Fruit fly (Drosophila melanogaster) whole organism, wandering third instar larva: ENCODE data around the gene CG17562.

Source experiments
- Abd-B ChIP-seq: fragments of >200 bp; optimal IDR thresholded peaks from 2 replicates; lab custom pipeline; 2017; ENCODE audit warnings: missing biosample characterization, missing genetic modification characterization
- CG32264 ChIP-seq: fragments of 200-800 bp; sonication (Bioruptor generic); optimal IDR thresholded peaks from 2 replicates; lab custom pipeline; 2016; ENCODE audit warnings: missing biosample characterization, missing genetic modification characterization
- CG9705 ChIP-seq: fragments of 200-800 bp; sonication (Bioruptor generic); optimal IDR thresholded peaks from 2 replicates; lab custom pipeline; 2018; ENCODE audit warnings: missing biosample characterization, mild to moderate bottlenecking, missing genetic modification characterization
- CrebA ChIP-seq: fragments of 200-800 bp; sonication (Bioruptor generic); optimal IDR thresholded peaks from 2 replicates; lab custom pipeline; 2016; ENCODE audit warnings: missing biosample characterization, mild to moderate bottlenecking, missing genetic modification characterization, borderline replicate concordance
- Dfd ChIP-seq: fragments of >200 bp; optimal IDR thresholded peaks from 2 replicates; lab custom pipeline; 2017; ENCODE audit warnings: missing biosample characterization, missing genetic modification characterization
- Dif ChIP-seq: fragments of 200-275, 200-300 bp; sonication (Bioruptor generic); optimal IDR thresholded peaks from 2 replicates; lab custom pipeline; 2018; ENCODE audit warnings: missing biosample characterization, missing genetic modification characterization; ENCODE audit not compliant: partially characterized antibody
- GATAd ChIP-seq: sonication (Bioruptor generic); optimal IDR thresholded peaks from 2 replicates; lab custom pipeline; 2016; ENCODE audit warnings: missing biosample characterization, missing genetic modification characterization
- HLH106 ChIP-seq: fragments of 200-800 bp; optimal IDR thresholded peaks from 3 replicates; lab custom pipeline; 2019; ENCODE audit warnings: missing biosample characterization, mild to moderate bottlenecking, missing genetic modification characterization, moderate library complexity
- Hnf4 ChIP-seq: fragments of 200-800 bp; sonication (Bioruptor generic); optimal IDR thresholded peaks from 2 replicates; lab custom pipeline; 2016; ENCODE audit warnings: missing biosample characterization, mild to moderate bottlenecking, missing genetic modification characterization
- Hr78 ChIP-seq: fragments of >200 bp; optimal IDR thresholded peaks from 2 replicates; lab custom pipeline; 2017; ENCODE audit warnings: missing biosample characterization, missing genetic modification characterization
- Hr83 ChIP-seq: fragments of 200-300 bp; sonication (Bioruptor generic); optimal IDR thresholded peaks from 2 replicates; lab custom pipeline; 2016; ENCODE audit warnings: missing biosample characterization, mild to moderate bottlenecking, missing genetic modification characterization, moderate library complexity; ENCODE audit not compliant: poor library complexity, severe bottlenecking
- Jra ChIP-seq: sonication (Bioruptor generic); optimal IDR thresholded peaks from 2 replicates; lab custom pipeline; 2016; ENCODE audit warnings: missing biosample characterization, missing genetic modification characterization
- Mio ChIP-seq: sonication (Bioruptor generic); optimal IDR thresholded peaks from 2 replicates; lab custom pipeline; 2016; ENCODE audit warnings: missing biosample characterization, missing genetic modification characterization
- Myc ChIP-seq: fragments of >200 bp; optimal IDR thresholded peaks from 2 replicates; lab custom pipeline; 2017
- N ChIP-seq: fragments of >200 bp; optimal IDR thresholded peaks from 2 replicates; lab custom pipeline; 2018; ENCODE audit warnings: missing biosample characterization, missing external identifiers, missing genetic modification characterization
- OdsH ChIP-seq: fragments of 200-800 bp; sonication (Bioruptor generic); optimal IDR thresholded peaks from 2 replicates; lab custom pipeline; 2016; ENCODE audit warnings: missing biosample characterization, mild to moderate bottlenecking, missing genetic modification characterization
- Rel ChIP-seq, 2 experiments: fragments of 200-800 bp; sonication (Bioruptor generic) in 1 of 2; optimal IDR thresholded peaks; 2 replicates in 1 of 2; 3 replicates in 1 of 2; lab custom pipeline; 2016 to 2019; ENCODE audit warnings: mild to moderate bottlenecking in 2 of 2, missing biosample characterization in 2 of 2, missing genetic modification characterization in 2 of 2, moderate library complexity in 1 of 2
- Sp1 ChIP-seq: fragments of 200-800 bp; sonication (Bioruptor generic); optimal IDR thresholded peaks from 3 replicates; lab custom pipeline; 2019; ENCODE audit warnings: missing biosample characterization, mild to moderate bottlenecking, missing genetic modification characterization, moderate library complexity
- Vsx2 ChIP-seq: fragments of 200-300, 225-300 bp; sonication (Bioruptor generic); optimal IDR thresholded peaks from 2 replicates; lab custom pipeline; 2018; ENCODE audit warnings: missing biosample characterization, missing genetic modification characterization; ENCODE audit not compliant: partially characterized antibody
- br ChIP-seq: fragments of 200-800 bp; sonication (Bioruptor generic); optimal IDR thresholded peaks from 2 replicates; lab custom pipeline; 2016; ENCODE audit warnings: missing biosample characterization, missing genetic modification characterization
- brk ChIP-seq: fragments of 200-800 bp; sonication (Bioruptor generic); optimal IDR thresholded peaks from 2 replicates; lab custom pipeline; 2016; ENCODE audit warnings: missing biosample characterization, mild to moderate bottlenecking, missing genetic modification characterization
- dl ChIP-seq, 2 experiments: fragments of 175-275, 200-275 bp in 1 of 2; fragments of 200-275 bp in 1 of 2; sonication (Bioruptor generic); optimal IDR thresholded peaks; lab custom pipeline; 2018; ENCODE audit warnings: mild to moderate bottlenecking in 2 of 2, missing biosample characterization in 2 of 2, missing genetic modification characterization in 2 of 2, moderate library complexity in 2 of 2; ENCODE audit not compliant: partially characterized antibody in 2 of 2, insufficient read depth in 1 of 2
- dmrt93B ChIP-seq: fragments of 200-800 bp; sonication (Bioruptor generic); optimal IDR thresholded peaks from 2 replicates; lab custom pipeline; 2018; ENCODE audit warnings: missing biosample characterization, mild to moderate bottlenecking, missing genetic modification characterization
- dsf ChIP-seq: sonication (Bioruptor generic); optimal IDR thresholded peaks from 2 replicates; lab custom pipeline; 2016; ENCODE audit warnings: missing biosample characterization, missing genetic modification characterization, borderline replicate concordance
- ey ChIP-seq: fragments of 200-800 bp; sonication (Bioruptor generic); optimal IDR thresholded peaks from 2 replicates; lab custom pipeline; 2016; ENCODE audit warnings: missing biosample characterization, missing genetic modification characterization
- foxo ChIP-seq, 2 experiments: fragments of 200-800 bp; sonication (Bioruptor generic); optimal IDR thresholded peaks; 2 replicates in 1 of 2; 3 replicates in 1 of 2; lab custom pipeline; 2016 to 2017; ENCODE audit warnings: missing biosample characterization in 2 of 2, missing genetic modification characterization in 2 of 2
- fru ChIP-seq: fragments of 200-800 bp; sonication (Bioruptor generic); optimal IDR thresholded peaks from 3 replicates; lab custom pipeline; 2016; ENCODE audit warnings: missing biosample characterization, mild to moderate bottlenecking, missing genetic modification characterization
- h ChIP-seq: fragments of 200-800 bp; sonication (Bioruptor generic); optimal IDR thresholded peaks from 3 replicates; lab custom pipeline; 2016; ENCODE audit warnings: missing biosample characterization, mild to moderate bottlenecking, missing genetic modification characterization
- jim ChIP-seq: fragments of 175-275, 200-325 bp; sonication (Bioruptor generic); optimal IDR thresholded peaks from 2 replicates; lab custom pipeline; 2016; ENCODE audit warnings: missing biosample characterization, mild to moderate bottlenecking, missing genetic modification characterization
- lola ChIP-seq: fragments of >200 bp; optimal IDR thresholded peaks from 2 replicates; lab custom pipeline; 2017; ENCODE audit warnings: missing biosample characterization, missing genetic modification characterization
- pan ChIP-seq: fragments of >200 bp; optimal IDR thresholded peaks from 2 replicates; lab custom pipeline; 2017
- psq ChIP-seq: fragments of 200-800 bp; sonication (Bioruptor generic); optimal IDR thresholded peaks from 3 replicates; lab custom pipeline; 2017; ENCODE audit warnings: missing biosample characterization, mild to moderate bottlenecking, missing genetic modification characterization, moderate library complexity
- rgr ChIP-seq: fragments of 200-800 bp; sonication (Bioruptor generic); optimal IDR thresholded peaks from 3 replicates; lab custom pipeline; 2016; ENCODE audit warnings: missing biosample characterization, mild to moderate bottlenecking, missing genetic modification characterization
- sage ChIP-seq: fragments of 200-800 bp; sonication (Bioruptor generic); optimal IDR thresholded peaks from 2 replicates; lab custom pipeline; 2016; ENCODE audit warnings: missing biosample characterization, mild to moderate bottlenecking, missing genetic modification characterization
- sv ChIP-seq: fragments of 200-800 bp; sonication (Bioruptor generic); optimal IDR thresholded peaks from 3 replicates; lab custom pipeline; 2016; ENCODE audit warnings: missing biosample characterization, missing genetic modification characterization
- tai ChIP-seq: sonication (Bioruptor generic); optimal IDR thresholded peaks from 2 replicates; lab custom pipeline; 2016; ENCODE audit warnings: missing biosample characterization, missing genetic modification characterization
- usp ChIP-seq: fragments of >200 bp; optimal IDR thresholded peaks from 2 replicates; lab custom pipeline; 2017; ENCODE audit warnings: missing biosample characterization, missing genetic modification characterization
- woc ChIP-seq: sonication (Bioruptor generic); optimal IDR thresholded peaks from 2 replicates; lab custom pipeline; 2016; ENCODE audit warnings: missing biosample characterization, mild to moderate bottlenecking, missing genetic modification characterization

The CG17562 gene

DNA sequence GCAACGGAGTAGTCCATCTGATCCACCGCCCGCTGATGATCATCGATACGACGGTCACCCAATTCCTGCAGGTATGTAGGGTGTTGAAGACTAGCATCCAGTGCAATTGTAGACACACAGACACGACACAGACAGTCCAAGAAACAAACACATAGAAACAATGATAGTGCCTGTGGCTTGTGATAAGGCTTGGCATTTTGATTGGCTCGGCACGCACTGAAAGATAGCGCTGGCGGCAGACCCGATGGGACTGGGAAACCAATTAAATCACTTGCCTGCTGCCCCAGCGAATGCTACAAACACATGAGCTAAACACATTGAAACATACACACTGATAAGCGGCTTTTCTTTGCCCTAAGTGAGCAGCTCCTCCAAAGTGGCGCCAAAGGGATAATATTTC is 17.6 kb downstream of the CG17562 start:
- TF ChIP-seq h (GFP tag; lab: Kevin White, UChicago) = no peak
- TF ChIP-seq dsf (GFP tag; lab: Kevin White, UChicago) = no peak
- no peak for TF ChIP-seq woc (GFP tag; lab: Kevin White, UChicago)
- no peak for TF ChIP-seq CrebA (GFP tag; lab: Kevin White, UChicago)
- no peak for TF ChIP-seq dl (GFP tag; optimal IDR thresholded peaks at IDR 0.05; lab: Kevin White, UChicago; ENCODE audit: insufficient read depth in 1 of 2, partially characterized antibody in 2 of 2)
- TF ChIP-seq foxo (GFP tag; optimal IDR thresholded peaks at IDR 0.05; lab: Kevin White, UChicago) = no peak
- no peak for TF ChIP-seq Mio
- TF ChIP-seq, all 38 proteins: peak for 0

DNA sequence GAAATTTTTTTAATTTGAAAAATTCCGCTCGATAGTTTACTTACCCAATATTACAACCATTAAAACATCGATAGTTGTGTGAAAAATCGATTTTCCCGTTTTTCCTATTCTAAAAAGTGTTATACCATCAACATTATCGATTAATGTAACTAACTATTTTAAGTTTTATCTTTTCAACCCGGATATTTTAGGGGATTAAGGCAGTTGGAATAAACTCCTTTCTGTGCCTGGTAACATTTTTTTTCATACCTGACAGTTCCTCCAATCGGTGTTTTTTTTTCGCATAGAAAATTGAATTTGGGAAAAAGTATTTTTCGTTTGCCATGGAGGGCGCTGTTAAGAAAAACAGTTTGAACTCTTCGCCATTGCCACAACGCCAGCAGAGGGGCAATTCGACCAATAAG is 24.9 kb downstream of the CG17562 start, which contains the start of gene nonA-l:
nonA-l (plus strand) TSS at position 201 of the 404 bp plus-strand sequence.
- TF ChIP-seq h (GFP tag; lab: Kevin White, UChicago) = no peak
- TF ChIP-seq CrebA (GFP tag; lab: Kevin White, UChicago) = no peak
- no peak for TF ChIP-seq dsf (GFP tag; lab: Kevin White, UChicago)
- no peak for TF ChIP-seq fru
- TF ChIP-seq br (GFP tag; lab: Kevin White, UChicago) = no peak

DNA sequence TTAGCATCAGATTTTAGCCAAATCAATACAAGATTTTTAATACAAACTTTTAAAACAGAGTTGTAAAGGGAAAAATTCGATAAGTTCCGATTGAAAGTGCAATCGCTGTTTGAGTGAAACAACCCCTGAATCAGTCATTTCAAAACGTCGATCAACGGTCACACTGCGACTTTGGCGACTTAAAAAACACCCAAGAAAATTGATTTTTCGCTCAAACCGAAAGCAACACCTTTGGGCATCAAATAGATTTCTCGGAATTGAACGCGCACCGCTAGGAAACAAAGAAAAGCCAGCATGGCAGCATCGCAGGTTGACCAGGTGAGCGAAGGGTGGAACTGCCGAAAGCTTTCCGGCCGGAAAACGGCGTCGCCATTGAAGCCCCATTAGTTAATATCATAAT is 28.5 kb downstream of the CG17562 start, which contains the start of gene Arl6IP1:
Arl6IP1 (plus strand) TSS at position 15 of the 400 bp plus-strand sequence.
- TF ChIP-seq ey (GFP tag; lab: Kevin White, UChicago) = no peak
- TF ChIP-seq CrebA (GFP tag; lab: Kevin White, UChicago) = no peak
- TF ChIP-seq sv (GFP tag; lab: Kevin White, UChicago) = no peak
- no peak for TF ChIP-seq GATAd
- TF ChIP-seq dsf (GFP tag; lab: Kevin White, UChicago) = no peak
- TF ChIP-seq woc (GFP tag; lab: Kevin White, UChicago) = no peak

- TF ChIP-seq brk (GFP tag; lab: Kevin White, UChicago) = no peak
- TF ChIP-seq pan (lab: Kevin White, UChicago) = no peak
- TF ChIP-seq Jra = no peak
- no peak for TF ChIP-seq usp (GFP tag; lab: Kevin White, UChicago)
- no peak for TF ChIP-seq Vsx2
- TF ChIP-seq Rel (GFP tag; optimal IDR thresholded peaks at IDR 0.05; lab: Kevin White, UChicago) = no peak
- peak; percentile 27 for TF ChIP-seq Rel (tag; optimal IDR thresholded peaks at IDR 0.05; lab: Kevin White, UChicago)
- no peak for TF ChIP-seq CG32264 (GFP tag; lab: Kevin White, UChicago)
- TF ChIP-seq jim (GFP tag; lab: Kevin White, UChicago) = no peak
- no peak for TF ChIP-seq Dif (GFP tag; lab: Kevin White, UChicago)
- TF ChIP-seq foxo (GFP tag; optimal IDR thresholded peaks at IDR 0.05; lab: Kevin White, UChicago) = no peak
- peak; percentile 49 for TF ChIP-seq ey (GFP tag; lab: Kevin White, UChicago)
- TF ChIP-seq rgr = no peak
- TF ChIP-seq dl (GFP tag; optimal IDR thresholded peaks at IDR 0.05; lab: Kevin White, UChicago; ENCODE audit: insufficient read depth in 1 of 2, partially characterized antibody in 2 of 2) = no peak
- TF ChIP-seq N (GFP tag; lab: Kevin White, UChicago) = peak; percentile 78
- no peak for TF ChIP-seq Myc
- TF ChIP-seq Dfd (GFP tag; lab: Kevin White, UChicago) = no peak
- TF ChIP-seq dmrt93B (GFP tag; lab: Kevin White, UChicago) = no peak
- peak; percentile 13 for TF ChIP-seq OdsH (GFP tag; lab: Kevin White, UChicago)
- TF ChIP-seq GATAd = no peak
- TF ChIP-seq br (GFP tag; lab: Kevin White, UChicago) = no peak
- no peak for TF ChIP-seq lola (GFP tag; lab: Kevin White, UChicago)
- no peak for TF ChIP-seq sage (GFP tag; lab: Kevin White, UChicago)
- TF ChIP-seq fru = no peak
- no peak for TF ChIP-seq h (GFP tag; lab: Kevin White, UChicago)
- no peak for TF ChIP-seq Abd-B (GFP tag; lab: Kevin White, UChicago)
- no peak for TF ChIP-seq dsf (GFP tag; lab: Kevin White, UChicago)
- no peak for TF ChIP-seq Hr78 (GFP tag; lab: Kevin White, UChicago)
- peak; percentile 77 for TF ChIP-seq HLH106 (tag; lab: Kevin White, UChicago)
- no peak for TF ChIP-seq Mio
- no peak for TF ChIP-seq Hnf4 (GFP tag; lab: Kevin White, UChicago)
- TF ChIP-seq CrebA (GFP tag; lab: Kevin White, UChicago) = no peak
- no peak for TF ChIP-seq tai (GFP tag; lab: Kevin White, UChicago)
- TF ChIP-seq woc (GFP tag; lab: Kevin White, UChicago) = no peak
- TF ChIP-seq sv (GFP tag; lab: Kevin White, UChicago) = peak; percentile 52
- TF ChIP-seq Sp1 (GFP tag; lab: Kevin White, UChicago) = peak; percentile 68
- TF ChIP-seq CG9705 = peak; percentile 69
- TF ChIP-seq Hr83 (GFP tag; lab: Kevin White, UChicago) = no peak
- TF ChIP-seq psq (GFP tag; lab: Kevin White, UChicago) = peak; percentile 6
Observed at dm6 chr3R:16646952-16647715, 32.0 kb downstream of the CG17562 start, which contains the start of the genes CG10324 and CCT3. Gene CG10324, minus strand, starts transcription at chr3R:16647004. Gene CCT3, plus strand, starts transcription at chr3R:16647605.
